Worm (Caenorhabditis elegans) whole organism, late embryonic: Measurements from ENCODE around the gene dnj-18.

Experiments used
- C38D4.7 ChIP-seq: fragments of 200-800 bp; sonication (Bioruptor generic); optimal IDR thresholded peaks from 2 replicates; lab custom pipeline; 2018; ENCODE audit warnings: mild to moderate bottlenecking, missing genetic modification characterization, moderate library complexity, missing compliant biosample characterization
- F13H6.1 ChIP-seq: sonication (generic microtip); optimal IDR thresholded peaks from 2 replicates; lab custom pipeline; 2016; ENCODE audit warnings: missing genetic modification characterization, missing compliant biosample characterization
- K02D7.2 ChIP-seq: sonication (generic microtip); optimal IDR thresholded peaks from 2 replicates; lab custom pipeline; 2017; ENCODE audit warnings: mild to moderate bottlenecking, missing genetic modification characterization, missing compliant biosample characterization
- K09A11.1 ChIP-seq: sonication (generic microtip); optimal IDR thresholded peaks from 2 replicates; lab custom pipeline; 2017; ENCODE audit warnings: antibody characterized with exemption, mild to moderate bottlenecking, missing genetic modification characterization, missing compliant biosample characterization; ENCODE audit not compliant: insufficient read depth
- Y22D7AL.16 ChIP-seq: sonication (generic microtip); optimal IDR thresholded peaks from 2 replicates; lab custom pipeline; 2016; ENCODE audit warnings: missing genetic modification characterization, missing compliant biosample characterization
- ama-1 ChIP-seq: fragments of 150-350 bp; optimal IDR thresholded peaks from 2 replicates; lab custom pipeline; 2014
- ceh-18 ChIP-seq: sonication (generic microtip); optimal IDR thresholded peaks from 2 replicates; lab custom pipeline; 2016; ENCODE audit warnings: missing genetic modification characterization, missing compliant biosample characterization
- ceh-19 ChIP-seq: fragments of 200-800 bp; sonication (Bioruptor generic); optimal IDR thresholded peaks from 2 replicates; lab custom pipeline; 2018; ENCODE audit warnings: mild to moderate bottlenecking, missing genetic modification characterization, missing compliant biosample characterization
- ceh-2 ChIP-seq: sonication (generic microtip); optimal IDR thresholded peaks from 2 replicates; lab custom pipeline; 2016; ENCODE audit warnings: missing genotype, missing genetic modification characterization, missing compliant biosample characterization
- ceh-30 ChIP-seq: fragments of 150-350 bp; optimal IDR thresholded peaks from 2 replicates; lab custom pipeline; 2014; ENCODE audit warnings: missing biosample characterization, missing genetic modification characterization
- ceh-31 ChIP-seq: sonication (generic microtip); optimal IDR thresholded peaks from 2 replicates; lab custom pipeline; 2016; ENCODE audit warnings: missing genetic modification characterization, missing compliant biosample characterization
- ceh-34 ChIP-seq: sonication (generic microtip); optimal IDR thresholded peaks from 2 replicates; lab custom pipeline; 2016; ENCODE audit warnings: mild to moderate bottlenecking, missing genetic modification characterization, missing compliant biosample characterization
- ceh-9 ChIP-seq: sonication (generic microtip); optimal IDR thresholded peaks from 2 replicates; lab custom pipeline; 2016; ENCODE audit warnings: mild to moderate bottlenecking, missing genetic modification characterization, inconsistent platforms, missing compliant biosample characterization
- che-1 ChIP-seq: sonication (generic microtip); optimal IDR thresholded peaks from 2 replicates; lab custom pipeline; 2016; ENCODE audit warnings: mild to moderate bottlenecking, missing genetic modification characterization, missing compliant biosample characterization
- dmd-4 ChIP-seq: sonication (generic microtip); optimal IDR thresholded peaks from 2 replicates; lab custom pipeline; 2016; ENCODE audit warnings: borderline replicate concordance, missing genetic modification characterization, missing compliant biosample characterization
- dve-1 ChIP-seq: sonication (generic microtip); optimal IDR thresholded peaks from 2 replicates; lab custom pipeline; 2017; ENCODE audit warnings: antibody characterized with exemption, mild to moderate bottlenecking, missing genetic modification characterization, missing compliant biosample characterization
- elt-2 ChIP-seq: sonication (generic microtip); optimal IDR thresholded peaks from 2 replicates; lab custom pipeline; 2016; ENCODE audit warnings: missing genetic modification reagents, missing genetic modification characterization, missing compliant biosample characterization
- fax-1 ChIP-seq: sonication (generic microtip); optimal IDR thresholded peaks from 2 replicates; lab custom pipeline; 2016; ENCODE audit warnings: missing genotype, missing genetic modification characterization, missing compliant biosample characterization
- fkh-10 ChIP-seq: fragments of 150-350 bp; optimal IDR thresholded peaks from 2 replicates; lab custom pipeline; 2014; ENCODE audit warnings: missing biosample characterization, missing genetic modification reagents, missing genetic modification characterization
- fkh-6 ChIP-seq: sonication (generic microtip); optimal IDR thresholded peaks from 2 replicates; lab custom pipeline; 2016; ENCODE audit warnings: missing genetic modification characterization, missing compliant biosample characterization
- hlh-13 ChIP-seq: fragments of 200-800 bp; sonication (Bioruptor generic); optimal IDR thresholded peaks from 2 replicates; lab custom pipeline; 2018; ENCODE audit warnings: mild to moderate bottlenecking, missing genetic modification characterization, missing compliant biosample characterization
- lin-11 ChIP-seq: fragments of 200-800 bp; sonication (Bioruptor generic); optimal IDR thresholded peaks from 2 replicates; lab custom pipeline; 2018; ENCODE audit warnings: mild to moderate bottlenecking, missing genetic modification characterization, missing compliant biosample characterization
- madf-2 ChIP-seq: sonication (generic microtip); optimal IDR thresholded peaks from 2 replicates; lab custom pipeline; 2017; ENCODE audit warnings: missing genetic modification characterization, missing compliant biosample characterization
- nfya-1 ChIP-seq: sonication (generic microtip); optimal IDR thresholded peaks from 2 replicates; lab custom pipeline; 2017; ENCODE audit warnings: missing genetic modification characterization, mild to moderate bottlenecking, missing compliant biosample characterization, antibody characterized with exemption, moderate library complexity
- nhr-232 ChIP-seq: sonication (generic microtip); optimal IDR thresholded peaks from 2 replicates; lab custom pipeline; 2016; ENCODE audit warnings: missing genetic modification characterization, missing compliant biosample characterization
- pag-3 ChIP-seq: sonication (generic microtip); optimal IDR thresholded peaks from 2 replicates; lab custom pipeline; 2016; ENCODE audit warnings: missing compliant biosample characterization, missing genetic modification characterization, borderline replicate concordance
- pat-9 ChIP-seq: fragments of 200-800 bp; sonication (Bioruptor generic); optimal IDR thresholded peaks from 2 replicates; lab custom pipeline; 2018; ENCODE audit warnings: mild to moderate bottlenecking, missing genetic modification characterization, moderate library complexity, missing compliant biosample characterization
- pax-1 ChIP-seq: fragments of 150-350 bp; optimal IDR thresholded peaks from 2 replicates; lab custom pipeline; 2014; ENCODE audit warnings: missing biosample characterization, missing genetic modification characterization
- pha-2 ChIP-seq: sonication (generic microtip); optimal IDR thresholded peaks from 2 replicates; lab custom pipeline; 2017; ENCODE audit warnings: mild to moderate bottlenecking, missing genetic modification characterization, missing compliant biosample characterization
- rnt-1 ChIP-seq: sonication (generic microtip); optimal IDR thresholded peaks from 2 replicates; lab custom pipeline; 2016; ENCODE audit warnings: missing genetic modification characterization, missing compliant biosample characterization
- sox-2 ChIP-seq: fragments of 200-800 bp; sonication (Bioruptor generic); IDR thresholded peaks from 2 replicates; pipeline ENCODE4 v1.3.6; 2022; ENCODE audit warnings: missing genetic modification reagents, missing genetic modification characterization, missing compliant biosample characterization
- sox-4 ChIP-seq: sonication (generic microtip); optimal IDR thresholded peaks from 2 replicates; lab custom pipeline; 2017; ENCODE audit warnings: mild to moderate bottlenecking, missing genetic modification characterization, inconsistent platforms, missing compliant biosample characterization
- syd-9 ChIP-seq: sonication (generic microtip); optimal IDR thresholded peaks from 2 replicates; lab custom pipeline; 2016; ENCODE audit warnings: mild to moderate bottlenecking, missing genetic modification characterization, moderate library complexity, missing compliant biosample characterization
- tbx-2 ChIP-seq: sonication (generic microtip); optimal IDR thresholded peaks from 2 replicates; lab custom pipeline; 2016; ENCODE audit warnings: missing genetic modification characterization, missing compliant biosample characterization
- tbx-7 ChIP-seq: sonication (generic microtip); optimal IDR thresholded peaks from 2 replicates; lab custom pipeline; 2016; ENCODE audit warnings: missing genotype, missing genetic modification characterization, missing compliant biosample characterization
- ttx-3 ChIP-seq: sonication (generic microtip); optimal IDR thresholded peaks from 2 replicates; lab custom pipeline; 2016; ENCODE audit warnings: missing genetic modification reagents, missing genetic modification characterization, missing compliant biosample characterization
- unc-3 ChIP-seq, 2 experiments: fragments of 200-800 bp in 1 of 2; sonication (Bioruptor generic) in 1 of 2; sonication (generic microtip) in 1 of 2; conservative IDR thresholded peaks in 1 of 2; optimal IDR thresholded peaks in 1 of 2; 2 replicates each; pipeline versions ENCODE4 v1.3.6 to Lab custom; 2016 to 2022; ENCODE audit warnings: missing compliant biosample characterization in 2 of 2, missing genetic modification characterization in 2 of 2, missing genetic modification reagents in 1 of 2
- unc-42 ChIP-seq: sonication (generic microtip); optimal IDR thresholded peaks from 2 replicates; lab custom pipeline; 2016; ENCODE audit warnings: missing genotype, missing genetic modification characterization, missing compliant biosample characterization
- unc-55 ChIP-seq: sonication (generic microtip); optimal IDR thresholded peaks from 2 replicates; lab custom pipeline; 2017; ENCODE audit warnings: missing biosample characterization, missing genetic modification reagents, missing genetic modification characterization
- unc-86 ChIP-seq: sonication (generic microtip); optimal IDR thresholded peaks from 2 replicates; lab custom pipeline; 2016; ENCODE audit warnings: missing genetic modification characterization, missing compliant biosample characterization
- zip-5 ChIP-seq: sonication (generic microtip); optimal IDR thresholded peaks from 2 replicates; lab custom pipeline; 2016; ENCODE audit warnings: missing genetic modification characterization, missing compliant biosample characterization
- ztf-16 ChIP-seq: sonication (generic microtip); optimal IDR thresholded peaks from 2 replicates; lab custom pipeline; 2017; ENCODE audit warnings: missing genetic modification characterization, missing compliant biosample characterization

dnj-18 gene

ce11 chrIII:4708909-4709308 lies 11.0 kb downstream of the dnj-18 start, which contains the start of gene T04A8.18:
Gene T04A8.18, plus strand, starts transcription at chrIII:4709209.
- TF ChIP-seq ama-1 (no peak), ceh-19 (GFP tag; lab: Kevin White, UChicago) (no peak), unc-86 (tag; lab: Kevin White, UChicago) (no peak)

ce11 chrIII:4715088-4715487 lies 17.2 kb downstream of the dnj-18 start, which contains the start of gene him-18:
Gene him-18, minus strand, starts transcription at chrIII:4715188.
- no peak for TF ChIP-seq ceh-2 (tag; lab: Kevin White, UChicago)
- no peak for TF ChIP-seq K09A11.1
- no peak for TF ChIP-seq che-1 (tag; lab: Kevin White, UChicago)
- TF ChIP-seq ceh-30 (tag; lab: Kevin White, UChicago): no peak
- TF ChIP-seq unc-55 (GFP tag; lab: Kevin White, UChicago): no peak
- TF ChIP-seq fkh-10 (GFP tag; lab: Kevin White, UChicago): no peak
- no peak for TF ChIP-seq tbx-7 (tag; lab: Kevin White, UChicago)
- TF ChIP-seq unc-3 (GFP tag; conservative IDR thresholded peaks at IDR 0.05; lab: Robert Waterston, UW): no peak
- no peak for TF ChIP-seq unc-3 (tag; optimal IDR thresholded peaks at IDR 0.05; lab: Kevin White, UChicago)
- no peak for TF ChIP-seq pax-1 (tag; lab: Kevin White, UChicago)
- TF ChIP-seq ceh-18: no peak
- no peak for TF ChIP-seq nhr-232 (tag; lab: Kevin White, UChicago)
- TF ChIP-seq ceh-19 (GFP tag; lab: Kevin White, UChicago): no peak
- no peak for TF ChIP-seq syd-9
- no peak for TF ChIP-seq elt-2 (tag; lab: Kevin White, UChicago)
- no peak for TF ChIP-seq madf-2
- no peak for TF ChIP-seq rnt-1 (tag; lab: Kevin White, UChicago)
- no peak for TF ChIP-seq ama-1

- peak; percentile 36 for TF ChIP-seq unc-42 (tag; lab: Kevin White, UChicago)
- TF ChIP-seq K02D7.2: no peak
- no peak for TF ChIP-seq che-1 (tag; lab: Kevin White, UChicago)
- TF ChIP-seq madf-2: no peak
- TF ChIP-seq sox-2 (GFP tag; lab: Robert Waterston, UW): peak; percentile 29; the same call in 1 of the 2 replicates
- TF ChIP-seq pax-1 (tag; lab: Kevin White, UChicago): peak; percentile 43
- peak; percentile 1 for TF ChIP-seq tbx-2 (tag; lab: Kevin White, UChicago)
- no peak for TF ChIP-seq ceh-30 (tag; lab: Kevin White, UChicago)
- TF ChIP-seq unc-55 (GFP tag; lab: Kevin White, UChicago): peak; percentile 21
- peak; percentile 22 for TF ChIP-seq dve-1 (tag; lab: Kevin White, UChicago)
- no peak for TF ChIP-seq ztf-16 (tag; lab: Kevin White, UChicago)
- TF ChIP-seq ceh-31: peak; percentile 42
- no peak for TF ChIP-seq dmd-4 (tag; lab: Kevin White, UChicago)
- peak; percentile 17 for TF ChIP-seq ceh-34 (tag; lab: Kevin White, UChicago)
Measured at ce11 chrIII:4720620-4721227, 22.8 kb downstream of the dnj-18 start, which contains the start of gene emb-5. Gene emb-5, minus strand, starts transcription at chrIII:4720670.

ce11 chrIII:4721750-4722149 lies 23.8 kb downstream of the dnj-18 start, which contains the start of gene acy-1:
Gene acy-1, plus strand, starts transcription at chrIII:4722095.
- TF ChIP-seq pha-2 (no peak), ama-1 (no peak), pax-1 (tag; lab: Kevin White, UChicago) (no peak), ttx-3 (no peak), tbx-7 (tag; lab: Kevin White, UChicago) (no peak), fax-1 (no peak), ceh-2 (tag; lab: Kevin White, UChicago) (peak; percentile 38), tbx-2 (tag; lab: Kevin White, UChicago) (peak; percentile 79), K02D7.2 (no peak), unc-86 (tag; lab: Kevin White, UChicago) (no peak), pag-3 (tag; lab: Kevin White, UChicago) (no peak), fkh-6 (tag; lab: Kevin White, UChicago) (no peak), F13H6.1 (tag; lab: Kevin White, UChicago) (no peak), unc-55 (GFP tag; lab: Kevin White, UChicago) (peak; percentile 90), ceh-30 (tag; lab: Kevin White, UChicago) (no peak), sox-4 (tag; lab: Kevin White, UChicago) (peak; percentile 25), hlh-13 (GFP tag; lab: Kevin White, UChicago) (no peak), zip-5 (tag; lab: Kevin White, UChicago) (no peak), nfya-1 (peak; percentile 90), dmd-4 (tag; lab: Kevin White, UChicago) (no peak), che-1 (tag; lab: Kevin White, UChicago) (no peak), Y22D7AL.16 (tag; lab: Kevin White, UChicago) (no peak), nhr-232 (tag; lab: Kevin White, UChicago) (no peak), ceh-19 (GFP tag; lab: Kevin White, UChicago) (peak; percentile 2), ceh-9 (tag; lab: Kevin White, UChicago) (no peak), pat-9 (no peak), elt-2 (tag; lab: Kevin White, UChicago) (no peak), lin-11 (tag; lab: Kevin White, UChicago) (no peak), C38D4.7 (GFP tag; lab: Kevin White, UChicago) (no peak)
